Worm (Caenorhabditis elegans): ENCODE data around the gene C14C10.5.
A peak's percentile ranks its signal among the peaks of the same experiment; 100 is the strongest.

C14C10.5 gene

ce11 chrV:12634746-12635145 is 34.8 kb downstream of the C14C10.5 start:
- no peak for TF ChIP-seq elt-1 (tag; optimal IDR thresholded peaks at IDR 0.05; ENCODE audit: borderline replicate concordance, insufficient read depth)
- TF ChIP-seq ces-1 (GFP tag; optimal IDR thresholded peaks at IDR 0.05): no peak
- no peak for TF ChIP-seq drap-1 (GFP tag; optimal IDR thresholded peaks at IDR 0.05)
- no peak for TF ChIP-seq nhr-2 (tag; optimal IDR thresholded peaks at IDR 0.05)
- TF ChIP-seq hlh-1 (tag; optimal IDR thresholded peaks at IDR 0.05): no peak
- TF ChIP-seq blmp-1 (tag; optimal IDR thresholded peaks at IDR 0.05): no peak
- no peak for TF ChIP-seq flh-1 (GFP tag; optimal IDR thresholded peaks at IDR 0.05)
- no peak for TF ChIP-seq unc-120 (tag; optimal IDR thresholded peaks at IDR 0.05; ENCODE audit: poor library complexity, severe bottlenecking)
- TF ChIP-seq bed-3 (GFP tag; optimal IDR thresholded peaks at IDR 0.05): no peak
- TF ChIP-seq nhr-28 (tag; optimal IDR thresholded peaks at IDR 0.05): no peak
- TF ChIP-seq unc-62 (GFP tag; optimal IDR thresholded peaks at IDR 0.05): no peak
- TF ChIP-seq elt-3 (tag; optimal IDR thresholded peaks at IDR 0.05): no peak
- no peak for TF ChIP-seq ztf-11 (tag; optimal IDR thresholded peaks at IDR 0.05)
- no peak for TF ChIP-seq mls-2 (tag; optimal IDR thresholded peaks at IDR 0.05)
- no peak for TF ChIP-seq ceh-43 (GFP tag; optimal IDR thresholded peaks at IDR 0.05)
- TF ChIP-seq lin-32 (GFP tag; optimal IDR thresholded peaks at IDR 0.05): no peak

ce11 chrV:12635218-12635617 is 35.2 kb downstream of the C14C10.5 start:
- no peak for TF ChIP-seq ham-2 (GFP tag; optimal IDR thresholded peaks at IDR 0.05)
- TF ChIP-seq lin-32 (GFP tag; optimal IDR thresholded peaks at IDR 0.05): no peak
- no peak for TF ChIP-seq snpc-4 (tag; optimal IDR thresholded peaks at IDR 0.05)

DNA sequence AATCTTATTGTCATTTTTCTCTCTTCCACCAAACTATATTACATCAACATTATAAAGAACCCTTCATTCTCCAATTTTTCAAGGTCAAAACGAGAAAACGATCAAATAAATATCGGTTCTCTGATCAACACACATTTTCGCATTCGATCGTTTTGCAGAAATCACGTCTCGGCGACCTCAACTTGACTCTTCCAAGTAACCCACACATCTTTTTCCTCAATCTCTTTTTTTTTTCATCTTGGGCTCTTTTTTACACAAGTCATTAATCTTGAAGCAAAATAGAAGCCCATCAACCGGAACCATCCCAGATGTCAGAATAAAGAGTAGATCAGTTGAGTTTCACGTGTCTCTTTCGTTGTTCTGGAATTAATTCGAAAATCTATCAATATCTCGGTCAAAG is 36.3 kb downstream of the C14C10.5 start:
- TF ChIP-seq snpc-4 (tag; optimal IDR thresholded peaks at IDR 0.05): no peak
- TF ChIP-seq zip-8 (tag; optimal IDR thresholded peaks at IDR 0.05): no peak
- no peak for TF ChIP-seq pha-4 (tag; optimal IDR thresholded peaks at IDR 0.05)
- TF ChIP-seq flh-1 (GFP tag; optimal IDR thresholded peaks at IDR 0.05): no peak
- TF ChIP-seq ces-1 (GFP tag; optimal IDR thresholded peaks at IDR 0.05): no peak
- no peak for TF ChIP-seq elt-3 (tag; optimal IDR thresholded peaks at IDR 0.05)
- TF ChIP-seq hlh-1 (tag; optimal IDR thresholded peaks at IDR 0.05): no peak
- TF ChIP-seq M03D4.4 (tag; optimal IDR thresholded peaks at IDR 0.05): no peak
- no peak for TF ChIP-seq mls-2 (tag; optimal IDR thresholded peaks at IDR 0.05)
- TF ChIP-seq mab-5 (tag; optimal IDR thresholded peaks at IDR 0.05): no peak

- TF ChIP-seq cnd-1 (tag; optimal IDR thresholded peaks at IDR 0.05): no peak
- no peak for TF ChIP-seq unc-120 (tag; optimal IDR thresholded peaks at IDR 0.05; ENCODE audit: poor library complexity, severe bottlenecking)
- TF ChIP-seq nhr-12 (tag; optimal IDR thresholded peaks at IDR 0.05): no peak
- peak; percentile 25 for TF ChIP-seq unc-62 (GFP tag; optimal IDR thresholded peaks at IDR 0.05)
- no peak for TF ChIP-seq nhr-76 (tag; optimal IDR thresholded peaks at IDR 0.05)
- no peak for TF ChIP-seq drap-1 (GFP tag; optimal IDR thresholded peaks at IDR 0.05)
- no peak for TF ChIP-seq flh-1 (GFP tag; optimal IDR thresholded peaks at IDR 0.05)
- TF ChIP-seq snpc-4 (tag; optimal IDR thresholded peaks at IDR 0.05): no peak
- no peak for TF ChIP-seq ztf-11 (tag; optimal IDR thresholded peaks at IDR 0.05)
- no peak for TF ChIP-seq ceh-83 (GFP tag; optimal IDR thresholded peaks at IDR 0.05)
- TF ChIP-seq pha-4 (tag; optimal IDR thresholded peaks at IDR 0.05): peak; percentile 71
- TF ChIP-seq sem-2 (GFP tag; optimal IDR thresholded peaks at IDR 0.05): no peak
- no peak for TF ChIP-seq nhr-28 (tag; optimal IDR thresholded peaks at IDR 0.05)
- TF ChIP-seq ham-2 (GFP tag; optimal IDR thresholded peaks at IDR 0.05): no peak
- TF ChIP-seq zip-8 (tag; optimal IDR thresholded peaks at IDR 0.05): no peak
- TF ChIP-seq unc-39 (tag; optimal IDR thresholded peaks at IDR 0.05): no peak
- peak; percentile 55 for TF ChIP-seq nhr-2 (tag; optimal IDR thresholded peaks at IDR 0.05)
- no peak for TF ChIP-seq ceh-43 (GFP tag; optimal IDR thresholded peaks at IDR 0.05)
- TF ChIP-seq elt-3 (tag; optimal IDR thresholded peaks at IDR 0.05): peak; percentile 61
- TF ChIP-seq lin-32 (GFP tag; optimal IDR thresholded peaks at IDR 0.05): no peak
- TF ChIP-seq mab-5 (tag; optimal IDR thresholded peaks at IDR 0.05): no peak
- TF ChIP-seq blmp-1 (tag; optimal IDR thresholded peaks at IDR 0.05): no peak
- TF ChIP-seq lin-13 (tag; optimal IDR thresholded peaks at IDR 0.05): no peak
- TF ChIP-seq tbx-8 (GFP tag; optimal IDR thresholded peaks at IDR 0.05): no peak
- TF ChIP-seq M03D4.4 (tag; optimal IDR thresholded peaks at IDR 0.05): no peak
- TF ChIP-seq ceh-39 (tag; optimal IDR thresholded peaks at IDR 0.05): peak; percentile 17
- no peak for TF ChIP-seq bed-3 (GFP tag; optimal IDR thresholded peaks at IDR 0.05)
- no peak for TF ChIP-seq nhr-237 (tag; optimal IDR thresholded peaks at IDR 0.05)
- no peak for TF ChIP-seq ces-1 (GFP tag; optimal IDR thresholded peaks at IDR 0.05)
- TF ChIP-seq elt-1 (tag; optimal IDR thresholded peaks at IDR 0.05; ENCODE audit: borderline replicate concordance, insufficient read depth): no peak
- TF ChIP-seq mep-1 (tag; optimal IDR thresholded peaks at IDR 0.05): peak; percentile 4
- TF ChIP-seq sptf-1 (tag; optimal IDR thresholded peaks at IDR 0.05): no peak
- TF ChIP-seq mls-2 (tag; optimal IDR thresholded peaks at IDR 0.05): no peak
- TF ChIP-seq hlh-1 (tag; optimal IDR thresholded peaks at IDR 0.05): no peak
- peak; percentile 18 for TF ChIP-seq lsy-2 (tag; optimal IDR thresholded peaks at IDR 0.05)
These were observed 37.3 kb downstream of the C14C10.5 start, which contains the start of gene F56H9.2 for ce11 chrV:12637238-12637690. F56H9.2 (plus strand) TSS chrV:12637663.

All from whole organism, mixed stage, embryonic.